Worm (Caenorhabditis elegans) whole organism, L2 larva: ENCODE data around the gene R10D12.7.

ENCODE experiments used
- C34F6.9 ChIP-seq: fragments of 150-350 bp; optimal IDR thresholded peaks from 2 replicates; lab custom pipeline; 2014; ENCODE audit warnings: missing biosample characterization, missing genetic modification characterization
- F13H6.1 ChIP-seq: sonication (generic microtip); optimal IDR thresholded peaks from 2 replicates; lab custom pipeline; 2016; ENCODE audit warnings: missing genetic modification characterization, missing compliant biosample characterization
- Y55F3AM.14 ChIP-seq: fragments of 200-800 bp; sonication (Bioruptor generic); optimal IDR thresholded peaks from 2 replicates; lab custom pipeline; 2018; ENCODE audit warnings: mild to moderate bottlenecking, missing genetic modification characterization, missing compliant biosample characterization
- alr-1 ChIP-seq: fragments of 150-350 bp; optimal IDR thresholded peaks from 2 replicates; lab custom pipeline; 2014; ENCODE audit warnings: missing biosample characterization, missing genetic modification characterization
- aly-2 ChIP-seq: fragments of 150-350 bp; optimal IDR thresholded peaks from 2 replicates; lab custom pipeline; 2014; ENCODE audit warnings: missing biosample characterization, missing genetic modification characterization
- ama-1 ChIP-seq: fragments of 150-350 bp; optimal IDR thresholded peaks from 2 replicates; lab custom pipeline; 2018; ENCODE audit warnings: inconsistent platforms
- blmp-1 ChIP-seq: sonication (generic microtip); optimal IDR thresholded peaks from 2 replicates; lab custom pipeline; 2017; ENCODE audit warnings: missing genetic modification characterization, mild to moderate bottlenecking, missing compliant biosample characterization, antibody characterized with exemption, moderate library complexity; ENCODE audit not compliant: insufficient read depth
- ceh-16 ChIP-seq: fragments of 150-350 bp; optimal IDR thresholded peaks from 2 replicates; lab custom pipeline; 2014; ENCODE audit warnings: missing biosample characterization, missing genetic modification characterization
- ceh-82 ChIP-seq: fragments of 150-350 bp; optimal IDR thresholded peaks from 2 replicates; lab custom pipeline; 2014; ENCODE audit warnings: missing biosample characterization, missing genetic modification characterization
- crh-2 ChIP-seq: sonication (generic microtip); optimal IDR thresholded peaks from 2 replicates; lab custom pipeline; 2017; ENCODE audit warnings: missing biosample characterization, missing genetic modification characterization
- dmd-4 ChIP-seq: sonication (generic microtip); optimal IDR thresholded peaks from 2 replicates; lab custom pipeline; 2017; ENCODE audit warnings: missing biosample characterization, missing genetic modification characterization
- elt-3 ChIP-seq: sonication (generic microtip); optimal IDR thresholded peaks from 2 replicates; lab custom pipeline; 2017; ENCODE audit warnings: missing biosample characterization, missing genetic modification characterization
- fos-1 ChIP-seq: fragments of 150-350 bp; optimal IDR thresholded peaks from 2 replicates; lab custom pipeline; 2014; ENCODE audit warnings: missing biosample characterization, missing genetic modification characterization
- gmeb-1 ChIP-seq: fragments of 150-350 bp; optimal IDR thresholded peaks from 2 replicates; lab custom pipeline; 2014; ENCODE audit warnings: missing biosample characterization, missing genetic modification characterization
- lin-13 ChIP-seq: fragments of 150-350 bp; optimal IDR thresholded peaks from 2 replicates; lab custom pipeline; 2014; ENCODE audit warnings: missing biosample characterization, missing genetic modification reagents, missing genetic modification characterization
- lin-39 ChIP-seq: fragments of 150-350 bp; optimal IDR thresholded peaks from 2 replicates; lab custom pipeline; 2014; ENCODE audit warnings: missing biosample characterization, missing genetic modification reagents, missing genetic modification characterization
- lsy-2 ChIP-seq, 2 experiments: fragments of 150-350 bp in 1 of 2; sonication (generic microtip) in 1 of 2; optimal IDR thresholded peaks; 2 replicates each; lab custom pipeline; 2014 to 2017; ENCODE audit warnings: missing biosample characterization in 2 of 2, missing genetic modification characterization in 2 of 2
- nhr-11 ChIP-seq: fragments of 150-350 bp; optimal IDR thresholded peaks from 2 replicates; lab custom pipeline; 2014; ENCODE audit warnings: missing biosample characterization, missing genetic modification characterization
- nhr-12 ChIP-seq: fragments of 150-350 bp; optimal IDR thresholded peaks from 2 replicates; lab custom pipeline; 2014; ENCODE audit warnings: missing biosample characterization, missing genetic modification characterization
- nhr-129 ChIP-seq: fragments of 150-350 bp; optimal IDR thresholded peaks from 2 replicates; lab custom pipeline; 2014; ENCODE audit warnings: missing biosample characterization, missing genetic modification characterization
- nhr-21 ChIP-seq: fragments of 150-350 bp; optimal IDR thresholded peaks from 2 replicates; lab custom pipeline; 2014; ENCODE audit warnings: missing biosample characterization, missing genetic modification characterization
- nhr-25 ChIP-seq: fragments of 150-350 bp; sonication (generic microtip); optimal IDR thresholded peaks from 3 replicates; lab custom pipeline; 2014; ENCODE audit warnings: missing biosample characterization, missing genetic modification characterization
- nhr-6 ChIP-seq: fragments of 150-350 bp; optimal IDR thresholded peaks from 2 replicates; lab custom pipeline; 2014; ENCODE audit warnings: missing biosample characterization, missing genetic modification characterization
- nhr-77 ChIP-seq: fragments of 150-350 bp; optimal IDR thresholded peaks from 2 replicates; lab custom pipeline; 2014; ENCODE audit warnings: missing biosample characterization, missing genetic modification characterization
- peb-1 ChIP-seq: fragments of 150-350 bp; optimal IDR thresholded peaks from 2 replicates; lab custom pipeline; 2014; ENCODE audit warnings: missing biosample characterization, missing genetic modification characterization
- sem-4 ChIP-seq: fragments of 150-350 bp; optimal IDR thresholded peaks from 2 replicates; lab custom pipeline; 2014; ENCODE audit warnings: missing biosample characterization, missing genetic modification reagents, missing genetic modification characterization
- skn-1 ChIP-seq: sonication (generic microtip); optimal IDR thresholded peaks from 2 replicates; lab custom pipeline; 2017; ENCODE audit warnings: missing biosample characterization, missing genetic modification characterization
- sma-3 ChIP-seq: sonication (generic microtip); optimal IDR thresholded peaks from 2 replicates; lab custom pipeline; 2016; ENCODE audit warnings: missing genetic modification reagents, missing genetic modification characterization, missing compliant biosample characterization
- sma-9 ChIP-seq, 2 experiments: fragments of 150-350 bp in 1 of 2; sonication (generic microtip) in 1 of 2; optimal IDR thresholded peaks; 2 replicates each; lab custom pipeline; 2014 to 2016; ENCODE audit warnings: missing genetic modification characterization in 2 of 2, mild to moderate bottlenecking in 1 of 2, missing biosample characterization in 1 of 2, missing compliant biosample characterization in 1 of 2, missing genetic modification reagents in 1 of 2, moderate library complexity in 1 of 2
- snpc-4 ChIP-seq: fragments of 150-350 bp; optimal IDR thresholded peaks from 2 replicates; lab custom pipeline; 2014; ENCODE audit warnings: missing biosample characterization, missing genetic modification characterization
- unc-39 ChIP-seq: fragments of 150-350 bp; optimal IDR thresholded peaks from 2 replicates; lab custom pipeline; 2014; ENCODE audit warnings: missing biosample characterization, missing genetic modification characterization
- unc-55 ChIP-seq: fragments of 150-350 bp; sonication (generic microtip); optimal IDR thresholded peaks from 3 replicates; lab custom pipeline; 2014; ENCODE audit warnings: missing biosample characterization, missing genetic modification reagents, missing genetic modification characterization
- zag-1 ChIP-seq: fragments of 150-350 bp; optimal IDR thresholded peaks from 2 replicates; lab custom pipeline; 2014; ENCODE audit warnings: missing biosample characterization, missing genetic modification characterization
- ztf-1 ChIP-seq: fragments of 200-800 bp; sonication (Bioruptor generic); conservative IDR thresholded peaks from 2 replicates; pipeline ENCODE4 v1.3.6; 2022; ENCODE audit warnings: missing genetic modification characterization, missing compliant biosample characterization
- ztf-11 ChIP-seq: sonication (generic microtip); optimal IDR thresholded peaks from 2 replicates; lab custom pipeline; 2017; ENCODE audit warnings: missing biosample characterization, missing genetic modification characterization
- ztf-4 ChIP-seq: fragments of 150-350 bp; optimal IDR thresholded peaks from 2 replicates; lab custom pipeline; 2014; ENCODE audit warnings: missing biosample characterization, missing genetic modification characterization

The R10D12.7 gene

DNA sequence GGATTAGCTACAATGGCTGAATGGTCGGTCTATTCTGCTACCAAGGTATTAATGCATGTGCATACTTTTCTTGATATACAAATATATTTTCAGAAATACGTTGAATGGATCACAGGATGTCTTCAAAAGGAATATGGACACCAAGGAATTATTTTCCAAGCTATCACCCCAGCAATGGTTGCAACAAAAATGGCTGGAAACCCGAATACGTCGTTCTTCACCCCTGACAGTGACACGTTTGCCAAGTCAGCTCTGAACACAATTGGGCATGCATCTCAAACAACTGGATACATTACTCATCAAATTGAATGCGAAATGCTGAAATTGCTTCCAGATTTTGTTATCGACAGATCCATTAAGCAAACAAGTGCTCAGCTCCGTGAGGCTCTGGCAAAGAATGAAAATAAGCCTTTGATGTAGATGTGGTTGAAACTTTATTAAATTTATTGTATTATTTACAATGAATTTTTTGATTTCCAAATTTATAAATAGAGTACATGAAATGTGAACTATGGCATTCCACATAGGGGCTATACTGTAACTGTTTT, 42.2 kb upstream of the R10D12.7 start:
- peak; percentile 11 for TF ChIP-seq F13H6.1 (tag; lab: Kevin White, UChicago)
- TF ChIP-seq nhr-129 (tag; lab: Kevin White, UChicago), result peak; percentile 58
- peak; percentile 21 for TF ChIP-seq C34F6.9 (tag; lab: Kevin White, UChicago)
- TF ChIP-seq Y55F3AM.14 (GFP tag; lab: Kevin White, UChicago), result peak; percentile 47
- no peak for TF ChIP-seq peb-1 (tag; lab: Kevin White, UChicago)
- TF ChIP-seq sma-9 (GFP tag; optimal IDR thresholded peaks at IDR 0.05; lab: Kevin White, UChicago), result peak; percentile 42
- no peak for TF ChIP-seq sma-9 (tag; optimal IDR thresholded peaks at IDR 0.05; lab: Kevin White, UChicago)
- no peak for TF ChIP-seq ceh-82 (tag; lab: Kevin White, UChicago)
- peak; percentile 53 for TF ChIP-seq ztf-4 (tag; lab: Kevin White, UChicago)
- peak; percentile 46 for TF ChIP-seq nhr-21
- peak in 1 of 2 experiments; percentile 60 for TF ChIP-seq lsy-2 (tag; optimal IDR thresholded peaks at IDR 0.05; lab: Kevin White, UChicago)
- TF ChIP-seq snpc-4, result no peak
- peak; percentile 62 for TF ChIP-seq sma-3
- TF ChIP-seq nhr-25 (tag; lab: Kevin White, UChicago), result peak; percentile 22
- peak; percentile 35 for TF ChIP-seq nhr-12
- TF ChIP-seq lin-13 (GFP tag; lab: Kevin White, UChicago), result peak; percentile 49
- TF ChIP-seq ama-1 (lab: Kevin White, UChicago), result peak; percentile 96
- TF ChIP-seq gmeb-1 (tag; lab: Kevin White, UChicago), result peak; percentile 64
- TF ChIP-seq crh-2 (tag; lab: Kevin White, UChicago), result peak; percentile 62
- no peak for TF ChIP-seq alr-1 (tag; lab: Kevin White, UChicago)
- TF ChIP-seq sem-4 (tag; lab: Kevin White, UChicago), result peak; percentile 17
- TF ChIP-seq, all 48 proteins: peak for 16

DNA sequence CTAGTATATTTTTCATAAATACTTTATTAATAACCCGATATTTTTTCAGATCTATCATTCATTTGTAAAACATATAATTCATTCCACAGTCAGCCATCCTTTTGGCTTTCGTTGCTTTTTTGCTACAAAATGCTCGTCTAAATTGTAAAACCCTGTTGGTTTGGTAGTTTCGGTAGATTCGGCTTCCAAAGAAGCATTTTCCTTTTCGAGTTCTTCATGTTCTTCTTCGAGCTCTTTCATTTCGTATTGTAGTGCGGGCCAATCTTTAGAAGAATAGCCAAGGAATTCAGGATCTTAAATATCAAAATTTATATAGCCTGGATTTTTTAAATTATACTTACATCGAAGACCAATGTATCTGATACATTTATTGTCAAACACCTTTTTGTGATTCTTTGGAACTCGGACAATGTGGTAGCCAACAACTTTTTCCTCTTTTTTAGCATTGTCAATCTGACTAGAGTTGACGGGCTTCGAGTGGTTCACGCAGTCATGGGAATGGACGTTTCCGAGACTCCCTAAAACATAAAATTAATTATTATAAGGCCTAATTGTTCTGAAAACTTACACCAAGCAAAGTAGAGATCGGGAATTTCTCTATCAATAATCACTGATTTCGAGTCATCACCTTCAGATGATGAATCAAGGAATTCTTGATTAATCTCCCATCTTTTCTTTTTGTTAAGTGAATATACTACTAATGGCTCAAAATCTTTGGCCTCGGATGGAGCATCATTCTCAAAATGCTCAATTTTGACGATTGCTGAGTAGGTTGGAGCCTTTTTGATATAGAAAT, 41.5 kb upstream of the R10D12.7 start:
- TF ChIP-seq Y55F3AM.14 (GFP tag; lab: Kevin White, UChicago) (peak; percentile 29), alr-1 (tag; lab: Kevin White, UChicago) (no peak), fos-1 (tag; lab: Kevin White, UChicago) (no peak), nhr-129 (tag; lab: Kevin White, UChicago) (no peak), lsy-2 (tag; optimal IDR thresholded peaks at IDR 0.05; lab: Kevin White, UChicago) (peak in 1 of 2 experiments; percentile 38), F13H6.1 (tag; lab: Kevin White, UChicago) (no peak), ztf-11 (tag; lab: Kevin White, UChicago) (no peak), sma-3 (no peak), nhr-25 (tag; lab: Kevin White, UChicago) (no peak), ztf-1 (no peak), C34F6.9 (tag; lab: Kevin White, UChicago) (no peak), gmeb-1 (tag; lab: Kevin White, UChicago) (no peak), unc-55 (no peak), ztf-4 (tag; lab: Kevin White, UChicago) (peak; percentile 66), sma-9 (GFP tag; optimal IDR thresholded peaks at IDR 0.05; lab: Kevin White, UChicago) (peak; percentile 8), sma-9 (tag; optimal IDR thresholded peaks at IDR 0.05; lab: Kevin White, UChicago) (no peak), nhr-11 (tag; lab: Kevin White, UChicago) (no peak), skn-1 (tag; lab: Kevin White, UChicago) (no peak), lin-39 (tag; lab: Kevin White, UChicago) (no peak), ceh-16 (tag; lab: Kevin White, UChicago) (no peak), lin-13 (GFP tag; lab: Kevin White, UChicago) (no peak), elt-3 (tag; lab: Kevin White, UChicago) (no peak), peb-1 (tag; lab: Kevin White, UChicago) (no peak), unc-39 (tag; lab: Kevin White, UChicago) (no peak), nhr-12 (no peak), ama-1 (lab: Kevin White, UChicago) (peak; percentile 92), zag-1 (no peak), dmd-4 (no peak), sem-4 (tag; lab: Kevin White, UChicago) (no peak), nhr-77 (tag; lab: Kevin White, UChicago) (no peak), nhr-6 (no peak)

DNA sequence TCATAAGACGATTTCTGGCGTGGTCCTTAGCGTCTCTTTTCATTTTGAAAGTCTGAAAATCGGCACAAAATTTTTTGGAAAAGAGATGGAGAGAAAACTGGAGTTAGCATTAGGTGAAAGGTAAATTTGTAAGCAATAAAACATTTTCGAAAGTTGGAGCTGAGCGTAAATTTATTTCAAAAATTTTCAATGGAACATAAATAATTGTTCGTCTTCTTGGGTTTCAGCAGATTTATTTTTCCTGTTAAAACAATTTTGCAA, 41.0 kb upstream of the R10D12.7 start, which contains the start of gene C06B3.6:
C06B3.6 (minus strand) TSS at position 52 of the 261 bp plus-strand sequence.
- TF ChIP-seq lin-13 (GFP tag; lab: Kevin White, UChicago), result no peak
- no peak for TF ChIP-seq nhr-6
- no peak for TF ChIP-seq nhr-25 (tag; lab: Kevin White, UChicago)
- TF ChIP-seq C34F6.9 (tag; lab: Kevin White, UChicago), result no peak
- no peak for TF ChIP-seq blmp-1 (tag; lab: Kevin White, UChicago)
- TF ChIP-seq crh-2 (tag; lab: Kevin White, UChicago), result no peak
- no peak for TF ChIP-seq nhr-21
- TF ChIP-seq aly-2, result no peak
- no peak for TF ChIP-seq ztf-1
- no peak for TF ChIP-seq unc-39 (tag; lab: Kevin White, UChicago)
- TF ChIP-seq lin-39 (tag; lab: Kevin White, UChicago), result no peak
- no peak for TF ChIP-seq F13H6.1 (tag; lab: Kevin White, UChicago)
- TF ChIP-seq peb-1 (tag; lab: Kevin White, UChicago), result no peak
- no peak for TF ChIP-seq dmd-4
- no peak for TF ChIP-seq gmeb-1 (tag; lab: Kevin White, UChicago)
- no peak for TF ChIP-seq ceh-82 (tag; lab: Kevin White, UChicago)
